Fruit fly (Drosophila melanogaster): ENCODE measurements around the gene Lon.
A peak's percentile ranks its signal among the peaks of the same experiment; 100 is the strongest.

The Lon gene

dm6 chr3L:19650588-19650987, 38.6 kb upstream of the Lon start (continued):
- peak; percentile 62 for TF ChIP-seq spab (GFP tag; optimal IDR thresholded peaks at IDR 0.05)
- peak; percentile 34 to 63 for TF ChIP-seq ss (GFP tag; optimal IDR thresholded peaks at IDR 0.05)
- peak; percentile 34 for TF ChIP-seq Ets96B (tag; optimal IDR thresholded peaks at IDR 0.05)
- peak; percentile 3 for TF ChIP-seq lz (GFP tag; optimal IDR thresholded peaks at IDR 0.05)
- TF ChIP-seq esn (GFP tag; optimal IDR thresholded peaks at IDR 0.05) = peak; percentile 19
- peak; percentile 29 for TF ChIP-seq CG7368 (GFP tag; optimal IDR thresholded peaks at IDR 0.05)
- no peak for TF ChIP-seq CG32006 (GFP tag; optimal IDR thresholded peaks at IDR 0.05)
- peak; percentile 38 to 56 for TF ChIP-seq salr (GFP tag; optimal IDR thresholded peaks at IDR 0.05)
- TF ChIP-seq CG11902 (GFP tag; optimal IDR thresholded peaks at IDR 0.05) = no peak
- no peak for TF ChIP-seq Lpt (GFP tag; optimal IDR thresholded peaks at IDR 0.05)
- TF ChIP-seq Gug (GFP tag; IDR thresholded peaks at IDR 0.05) = peak; percentile 63; the same call in 1 of the 2 replicates
- TF ChIP-seq Sox14 (GFP tag; optimal IDR thresholded peaks at IDR 0.05) = no peak
- peak; percentile 67 for TF ChIP-seq CG6854 (GFP tag; optimal IDR thresholded peaks at IDR 0.05)
- TF ChIP-seq net (GFP tag; optimal IDR thresholded peaks at IDR 0.05) = peak; percentile 77
- TF ChIP-seq Ets21C (GFP tag; optimal IDR thresholded peaks at IDR 0.05) = no peak
- TF ChIP-seq CG8319 (GFP tag; optimal IDR thresholded peaks at IDR 0.05) = peak; percentile 26
- peak; percentile 33 for TF ChIP-seq acj6 (GFP tag; optimal IDR thresholded peaks at IDR 0.05)
- no peak for TF ChIP-seq Hr38 (GFP tag; optimal IDR thresholded peaks at IDR 0.05)
- peak; percentile 5 for TF ChIP-seq Hr39 (GFP tag; optimal IDR thresholded peaks at IDR 0.05)
- peak; percentile 50 for TF ChIP-seq topi (GFP tag; optimal IDR thresholded peaks at IDR 0.05)
- peak; percentile 60 for TF ChIP-seq CG10669 (GFP tag; optimal IDR thresholded peaks at IDR 0.05)
- no peak for TF ChIP-seq achi (GFP tag; optimal IDR thresholded peaks at IDR 0.05)
- TF ChIP-seq svp (GFP tag) = peak; percentile 64
- TF ChIP-seq fkh (GFP tag; optimal IDR thresholded peaks at IDR 0.05) = no peak
- TF ChIP-seq Sox15 (GFP tag; optimal IDR thresholded peaks at IDR 0.05) = no peak
- peak; percentile 35 for TF ChIP-seq OdsH (GFP tag; optimal IDR thresholded peaks at IDR 0.05)

dm6 chr3L:19650121-19650520, 38.1 kb upstream of the Lon start:
- TF ChIP-seq Eip78C (GFP tag) = peak; percentile 30
- TF ChIP-seq Sox102F (GFP tag; optimal IDR thresholded peaks at IDR 0.05) = no peak
- no peak for TF ChIP-seq OdsH (GFP tag; optimal IDR thresholded peaks at IDR 0.05)
- no peak for TF ChIP-seq CG11762 (GFP tag; optimal IDR thresholded peaks at IDR 0.05; ENCODE audit: insufficient read depth)
- no peak for TF ChIP-seq dsx (GFP tag; optimal IDR thresholded peaks at IDR 0.05; ENCODE audit: poor library complexity, severe bottlenecking)
- no peak for TF ChIP-seq CG34406 (GFP tag; optimal IDR thresholded peaks at IDR 0.05)
- TF ChIP-seq Blimp-1 (GFP tag; optimal IDR thresholded peaks at IDR 0.05) = no peak

- TF ChIP-seq OdsH (GFP tag; optimal IDR thresholded peaks at IDR 0.05) (no peak), CG1621 (tag; optimal IDR thresholded peaks at IDR 0.05) (no peak), CG9139 (GFP tag; optimal IDR thresholded peaks at IDR 0.05) (no peak), Eip93F (GFP tag; optimal IDR thresholded peaks at IDR 0.05) (peak; percentile 17), svp (GFP tag) (peak; percentile 91)
These were observed 37.5 kb upstream of the Lon start, which contains the start of gene Oat for dm6 chr3L:19649374-19649948. TSS of gene Oat (minus strand) at chr3L:19649851.

- TF ChIP-seq CG8119 (GFP tag; IDR thresholded peaks at IDR 0.05) (no peak), CG6276 (GFP tag; optimal IDR thresholded peaks at IDR 0.05) (no peak), eg (GFP tag; IDR thresholded peaks at IDR 0.05) (no peak), vri (GFP tag; optimal IDR thresholded peaks at IDR 0.05) (peak; percentile 73), acj6 (GFP tag; optimal IDR thresholded peaks at IDR 0.05) (no peak), CG9139 (GFP tag; optimal IDR thresholded peaks at IDR 0.05) (no peak), pdm3 (GFP tag; optimal IDR thresholded peaks at IDR 0.05) (no peak), salr (GFP tag; optimal IDR thresholded peaks at IDR 0.05) (no peak), Eip93F (GFP tag; optimal IDR thresholded peaks at IDR 0.05) (peak; percentile 20), svp (GFP tag) (peak; percentile 92)
These were observed 36.6 kb upstream of the Lon start for dm6 chr3L:19648648-19649047.

All from whole organism, prepupa.